Worm (Caenorhabditis elegans) whole organism, L3 larva: ENCODE data around the gene mdt-15.

Experiments
- R02D3.7 ChIP-seq: fragments of 150-350 bp; optimal IDR thresholded peaks from 2 replicates; lab custom pipeline; 2014; ENCODE audit warnings: missing biosample characterization, missing genetic modification characterization
- ZK546.5 ChIP-seq: sonication (generic microtip); optimal IDR thresholded peaks from 2 replicates; lab custom pipeline; 2017; ENCODE audit warnings: missing biosample characterization, missing genetic modification characterization
- aly-2 ChIP-seq: fragments of 150-350 bp; optimal IDR thresholded peaks from 2 replicates; lab custom pipeline; 2014; ENCODE audit warnings: missing biosample characterization, missing genetic modification characterization
- ama-1 ChIP-seq: fragments of 150-350 bp; optimal IDR thresholded peaks from 2 replicates; lab custom pipeline; 2018
- ceh-28 ChIP-seq: fragments of 150-350 bp; optimal IDR thresholded peaks from 2 replicates; lab custom pipeline; 2014; ENCODE audit warnings: missing biosample characterization, missing genetic modification reagents, missing genetic modification characterization
- ceh-82 ChIP-seq: fragments of 150-350 bp; optimal IDR thresholded peaks from 2 replicates; lab custom pipeline; 2014; ENCODE audit warnings: missing biosample characterization, missing genetic modification characterization
- ceh-9 ChIP-seq: sonication (generic microtip); optimal IDR thresholded peaks from 2 replicates; lab custom pipeline; 2018; ENCODE audit warnings: missing biosample characterization, missing genetic modification characterization
- daf-12 ChIP-seq: fragments of 150-350 bp; optimal IDR thresholded peaks from 2 replicates; lab custom pipeline; 2014; ENCODE audit warnings: missing biosample characterization, missing genetic modification reagents, missing genetic modification characterization
- egl-5 ChIP-seq: fragments of 150-350 bp; optimal IDR thresholded peaks from 2 replicates; lab custom pipeline; 2017; ENCODE audit warnings: missing biosample characterization, missing genetic modification reagents, missing genetic modification characterization, inconsistent platforms
- elt-1 ChIP-seq: fragments of 150-350 bp; optimal IDR thresholded peaks from 2 replicates; lab custom pipeline; 2014; ENCODE audit warnings: missing biosample characterization, missing genetic modification characterization
- elt-2 ChIP-seq: sonication (generic microtip); optimal IDR thresholded peaks from 2 replicates; lab custom pipeline; 2016; ENCODE audit warnings: missing genetic modification reagents, mild to moderate bottlenecking, missing genetic modification characterization, missing compliant biosample characterization
- elt-3 ChIP-seq, 3 experiments: fragments of 150-350 bp in 1 of 3; sonication (generic microtip) in 2 of 3; optimal IDR thresholded peaks; 2 replicates in 2 of 3; 4 replicates in 1 of 3; lab custom pipeline; 2014 to 2017; ENCODE audit warnings: missing biosample characterization in 3 of 3, missing genetic modification characterization in 3 of 3
- eor-1 ChIP-seq, 2 experiments: fragments of 150-350 bp; optimal IDR thresholded peaks; 2 replicates each; lab custom pipeline; 2014 to 2018; ENCODE audit warnings: missing biosample characterization in 2 of 2, missing genetic modification characterization in 2 of 2
- fkh-10 ChIP-seq: sonication (generic microtip); optimal IDR thresholded peaks from 2 replicates; lab custom pipeline; 2017; ENCODE audit warnings: missing biosample characterization, missing genetic modification reagents, missing genetic modification characterization
- fkh-2 ChIP-seq: fragments of 150-350 bp; optimal IDR thresholded peaks from 2 replicates; lab custom pipeline; 2014; ENCODE audit warnings: missing biosample characterization, missing genetic modification reagents, missing genetic modification characterization
- fos-1 ChIP-seq: fragments of 150-350 bp; optimal IDR thresholded peaks from 2 replicates; lab custom pipeline; 2014; ENCODE audit warnings: missing biosample characterization, missing genetic modification characterization
- hmg-11 ChIP-seq: sonication (generic microtip); optimal IDR thresholded peaks from 2 replicates; lab custom pipeline; 2016; ENCODE audit warnings: missing genetic modification characterization, missing compliant biosample characterization
- jun-1 ChIP-seq: fragments of 150-350 bp; optimal IDR thresholded peaks from 2 replicates; lab custom pipeline; 2014; ENCODE audit warnings: missing biosample characterization, missing genetic modification reagents, missing genetic modification characterization
- lin-15B ChIP-seq: fragments of 150-350 bp; optimal IDR thresholded peaks from 2 replicates; lab custom pipeline; 2014; ENCODE audit warnings: missing biosample characterization, missing genetic modification characterization
- lin-39 ChIP-seq: fragments of 150-350 bp; optimal IDR thresholded peaks from 2 replicates; lab custom pipeline; 2018; ENCODE audit warnings: missing biosample characterization, missing genetic modification reagents, missing genetic modification characterization
- lsy-12 ChIP-seq: sonication (generic microtip); optimal IDR thresholded peaks from 2 replicates; lab custom pipeline; 2016; ENCODE audit warnings: mild to moderate bottlenecking, missing genetic modification characterization, missing compliant biosample characterization
- nfya-1 ChIP-seq: sonication (generic microtip); optimal IDR thresholded peaks from 2 replicates; lab custom pipeline; 2017; ENCODE audit warnings: missing genetic modification characterization, mild to moderate bottlenecking, missing compliant biosample characterization, antibody characterized with exemption, moderate library complexity; ENCODE audit not compliant: insufficient read depth
- nhr-12 ChIP-seq: fragments of 150-350 bp; optimal IDR thresholded peaks from 2 replicates; lab custom pipeline; 2014; ENCODE audit warnings: missing biosample characterization, missing genetic modification characterization
- nhr-23 ChIP-seq: fragments of 150-350 bp; optimal IDR thresholded peaks from 2 replicates; lab custom pipeline; 2014; ENCODE audit warnings: missing biosample characterization, missing genetic modification reagents, missing genetic modification characterization
- nhr-25 ChIP-seq: sonication (generic microtip); optimal IDR thresholded peaks from 2 replicates; lab custom pipeline; 2017; ENCODE audit warnings: missing biosample characterization, missing genetic modification characterization
- nhr-28 ChIP-seq: fragments of 150-350 bp; optimal IDR thresholded peaks from 2 replicates; lab custom pipeline; 2014; ENCODE audit warnings: missing biosample characterization, missing genetic modification characterization
- nhr-43 ChIP-seq: sonication (generic microtip); optimal IDR thresholded peaks from 2 replicates; lab custom pipeline; 2016; ENCODE audit warnings: mild to moderate bottlenecking, missing genetic modification characterization, missing compliant biosample characterization; ENCODE audit not compliant: poor library complexity, severe bottlenecking
- nhr-67 ChIP-seq: fragments of 150-350 bp; optimal IDR thresholded peaks from 2 replicates; lab custom pipeline; 2014; ENCODE audit warnings: missing biosample characterization, missing genetic modification characterization
- nhr-76 ChIP-seq: fragments of 150-350 bp; sonication (generic microtip); optimal IDR thresholded peaks from 5 replicates; lab custom pipeline; 2014; ENCODE audit warnings: missing biosample characterization, missing genetic modification characterization
- pha-4 ChIP-seq: fragments of 150-350 bp; optimal IDR thresholded peaks from 2 replicates; lab custom pipeline; 2014; ENCODE audit warnings: missing biosample characterization, missing genetic modification reagents, missing genetic modification characterization
- pqm-1 ChIP-seq: fragments of 150-350 bp; optimal IDR thresholded peaks from 2 replicates; lab custom pipeline; 2017; ENCODE audit warnings: missing biosample characterization, missing genetic modification characterization, inconsistent platforms
- sea-2 ChIP-seq: fragments of 150-350 bp; sonication (generic microtip); optimal IDR thresholded peaks from 4 replicates; lab custom pipeline; 2014; ENCODE audit warnings: missing biosample characterization, missing genetic modification reagents, missing genetic modification characterization
- skn-1 ChIP-seq: fragments of 150-350 bp; optimal IDR thresholded peaks from 2 replicates; lab custom pipeline; 2014; ENCODE audit warnings: missing biosample characterization, missing genetic modification characterization
- snpc-4 ChIP-seq: fragments of 150-350 bp; optimal IDR thresholded peaks from 2 replicates; lab custom pipeline; 2014; ENCODE audit warnings: missing biosample characterization, missing genetic modification characterization
- unc-62 ChIP-seq: fragments of 150-350 bp; sonication (generic microtip); optimal IDR thresholded peaks from 4 replicates; lab custom pipeline; 2014; ENCODE audit warnings: missing biosample characterization, missing genetic modification reagents, missing genetic modification characterization
- zag-1 ChIP-seq: fragments of 150-350 bp; optimal IDR thresholded peaks from 2 replicates; lab custom pipeline; 2014; ENCODE audit warnings: missing biosample characterization, missing genetic modification characterization
- ztf-4 ChIP-seq: fragments of 150-350 bp; optimal IDR thresholded peaks from 2 replicates; lab custom pipeline; 2014; ENCODE audit warnings: missing biosample characterization, missing genetic modification characterization

The mdt-15 gene

ce11 chrIII:5874664-5875417 is 41.3 kb upstream of the mdt-15 start:
- no peak for TF ChIP-seq elt-1
- TF ChIP-seq nhr-43 (tag; lab: Kevin White, UChicago), result peak; percentile 52
- no peak for TF ChIP-seq lsy-12 (tag; lab: Kevin White, UChicago)
- peak; percentile 48 for TF ChIP-seq ama-1 (lab: Kevin White, UChicago)
- no peak for TF ChIP-seq nhr-23

DNA sequence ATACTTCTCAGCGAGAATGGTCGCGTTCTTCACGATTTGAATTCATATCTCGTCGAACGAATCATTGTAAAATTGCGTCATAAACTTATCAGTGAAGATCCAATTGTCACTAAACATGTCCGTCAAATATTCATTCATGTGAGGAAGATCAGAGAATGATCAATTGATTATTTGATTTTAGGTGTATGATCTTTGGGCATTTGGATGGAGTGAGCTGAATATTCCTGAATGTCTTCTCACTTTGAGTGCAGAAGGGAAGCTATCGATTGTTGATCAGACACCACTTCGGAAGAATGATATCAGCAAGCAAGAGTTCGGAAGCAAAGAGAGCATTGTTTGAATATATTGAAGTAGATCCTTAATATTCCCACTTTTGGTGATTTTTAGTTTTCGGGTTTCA is 40.7 kb upstream of the mdt-15 start:
- no peak for TF ChIP-seq aly-2 (tag; lab: Kevin White, UChicago)
- TF ChIP-seq nhr-12 (tag; lab: Kevin White, UChicago), result no peak
- TF ChIP-seq sea-2 (GFP tag; lab: Kevin White, UChicago), result no peak
- no peak for TF ChIP-seq fkh-10 (GFP tag; lab: Kevin White, UChicago)
- TF ChIP-seq nhr-28, result no peak
- TF ChIP-seq skn-1 (tag; lab: Kevin White, UChicago), result no peak
- peak; percentile 64 for TF ChIP-seq nhr-25 (tag; lab: Kevin White, UChicago)
- no peak for TF ChIP-seq nfya-1 (tag; lab: Kevin White, UChicago)
- TF ChIP-seq nhr-76, result peak; percentile 5
- no peak for TF ChIP-seq elt-1
- TF ChIP-seq nhr-67 (tag; lab: Kevin White, UChicago), result no peak
- TF ChIP-seq ZK546.5 (tag; lab: Kevin White, UChicago), result no peak
- TF ChIP-seq lsy-12 (tag; lab: Kevin White, UChicago), result peak; percentile 38
- peak; percentile 14 for TF ChIP-seq ztf-4 (tag; lab: Kevin White, UChicago)
- TF ChIP-seq elt-3 (tag; optimal IDR thresholded peaks at IDR 0.05; lab: Kevin White, UChicago), result peak; percentile 17 to 83 (median 76)
- TF ChIP-seq nhr-43 (tag; lab: Kevin White, UChicago), result peak; percentile 92
- TF ChIP-seq egl-5 (tag; lab: Kevin White, UChicago), result no peak
- TF ChIP-seq ceh-9, result no peak
- peak; percentile 5 for TF ChIP-seq fos-1 (tag; lab: Kevin White, UChicago)
- TF ChIP-seq unc-62 (GFP tag; lab: Kevin White, UChicago), result peak; percentile 66
- TF ChIP-seq elt-2 (tag; lab: Kevin White, UChicago), result peak; percentile 41
- no peak for TF ChIP-seq snpc-4 (tag; lab: Kevin White, UChicago)
- TF ChIP-seq R02D3.7 (tag; lab: Kevin White, UChicago), result no peak
- TF ChIP-seq ama-1 (lab: Kevin White, UChicago), result peak; percentile 96
- TF ChIP-seq zag-1 (tag; lab: Kevin White, UChicago), result no peak
- TF ChIP-seq eor-1 (tag; optimal IDR thresholded peaks at IDR 0.05; lab: Kevin White, UChicago), result no peak
- TF ChIP-seq pqm-1, result peak; percentile 8
- TF ChIP-seq jun-1 (tag; lab: Kevin White, UChicago), result peak; percentile 48
- no peak for TF ChIP-seq daf-12 (tag; lab: Kevin White, UChicago)
- TF ChIP-seq nhr-23, result peak; percentile 78

DNA sequence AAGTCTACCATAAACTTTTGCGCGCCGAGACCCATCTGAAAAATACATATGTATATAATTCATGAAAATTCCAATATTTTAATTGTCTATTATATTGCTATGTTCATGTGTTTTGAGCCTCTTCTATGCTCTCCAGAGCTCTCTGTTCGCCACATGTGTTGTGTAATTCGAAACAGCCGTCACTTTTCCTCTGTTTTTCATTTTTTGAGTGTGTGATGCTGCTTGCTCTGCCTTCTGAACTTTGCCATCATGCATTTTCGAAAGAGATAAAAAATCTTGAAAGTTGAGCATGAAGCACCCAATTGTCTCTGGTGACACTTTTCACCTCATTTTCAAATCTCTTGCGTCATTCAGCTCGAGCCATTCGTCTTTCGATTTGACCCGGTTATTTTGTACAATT is 38.7 kb upstream of the mdt-15 start:
- peak; percentile 49 for TF ChIP-seq egl-5 (tag; lab: Kevin White, UChicago)
- TF ChIP-seq unc-62 (GFP tag; lab: Kevin White, UChicago), result no peak

DNA sequence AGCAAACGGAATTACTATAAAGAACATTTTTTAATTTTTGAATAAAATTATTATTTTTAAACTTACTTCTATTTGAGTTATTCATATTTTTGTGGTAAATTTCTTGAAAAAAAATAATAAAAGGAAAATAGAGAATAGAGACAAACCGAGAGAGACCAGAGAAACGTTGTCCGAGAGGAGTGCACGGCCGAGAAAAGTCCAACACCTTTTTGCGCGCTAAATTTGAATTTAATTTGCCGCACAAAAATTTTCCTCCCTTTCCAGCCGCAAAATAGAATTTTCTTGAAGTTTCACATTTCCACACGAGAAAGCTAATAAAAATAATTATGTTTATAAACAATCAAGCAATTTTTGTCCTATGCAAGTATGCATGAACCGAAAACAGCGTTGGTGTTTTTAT is 38.2 kb upstream of the mdt-15 start, which contains the start of the genes F01F1.11 and F01F1.3:
Gene F01F1.11, minus strand, starts transcription at position 118 of the 400 bp plus-strand sequence.
Gene F01F1.3, plus strand, starts transcription at position 179 of the 400 bp plus-strand sequence.
- TF ChIP-seq nfya-1 (tag; lab: Kevin White, UChicago) (peak; percentile 80), skn-1 (tag; lab: Kevin White, UChicago) (no peak), ceh-82 (tag; lab: Kevin White, UChicago) (no peak), pqm-1 (peak; percentile 28), lin-15B (tag; lab: Kevin White, UChicago) (peak; percentile 69), pha-4 (tag; lab: Kevin White, UChicago) (peak; percentile 91), ceh-28 (tag; lab: Kevin White, UChicago) (peak; percentile 22), sea-2 (GFP tag; lab: Kevin White, UChicago) (no peak), fkh-2 (no peak), snpc-4 (tag; lab: Kevin White, UChicago) (peak; percentile 32), R02D3.7 (tag; lab: Kevin White, UChicago) (peak; percentile 67), elt-1 (no peak), daf-12 (tag; lab: Kevin White, UChicago) (no peak), lin-39 (tag; lab: Kevin White, UChicago) (peak; percentile 26), lsy-12 (tag; lab: Kevin White, UChicago) (peak; percentile 73), unc-62 (GFP tag; lab: Kevin White, UChicago) (no peak), nhr-43 (tag; lab: Kevin White, UChicago) (peak; percentile 85), nhr-67 (tag; lab: Kevin White, UChicago) (no peak), jun-1 (tag; lab: Kevin White, UChicago) (peak; percentile 3), hmg-11 (tag; lab: Kevin White, UChicago) (peak; percentile 3), nhr-25 (tag; lab: Kevin White, UChicago) (peak; percentile 62), eor-1 (tag; optimal IDR thresholded peaks at IDR 0.05; lab: Kevin White, UChicago) (no peak), zag-1 (tag; lab: Kevin White, UChicago) (no peak), ztf-4 (tag; lab: Kevin White, UChicago) (no peak), nhr-23 (peak; percentile 84), ceh-9 (no peak), elt-2 (tag; lab: Kevin White, UChicago) (peak; percentile 13)
- TF ChIP-seq, all 47 proteins: peak for 15
